Worm (Caenorhabditis elegans) whole organism, young adult: ENCODE results near the gene F01G4.6.

Experiments used
- nhr-80 ChIP-seq: sonication (generic microtip); optimal IDR thresholded peaks from 2 replicates; lab custom pipeline; 2016; ENCODE audit warnings: missing genetic modification characterization, missing compliant biosample characterization
- sptf-2 ChIP-seq: fragments of 200-800 bp; sonication (Bioruptor generic); optimal IDR thresholded peaks from 2 replicates; lab custom pipeline; 2018; ENCODE audit warnings: mild to moderate bottlenecking, missing genetic modification characterization, missing compliant biosample characterization
- unc-62 ChIP-seq: fragments of 150-350 bp; optimal IDR thresholded peaks from 2 replicates; lab custom pipeline; 2014; ENCODE audit warnings: missing biosample characterization, missing genetic modification reagents, missing genetic modification characterization

ce11 chrIV:11150844-11151243, 1.5 kb upstream of the F01G4.6 start, which contains the start of gene C08F8.2:
- TF ChIP-seq sptf-2 (GFP tag; lab: Kevin White, UChicago) (no peak), nhr-80 (no peak), unc-62 (GFP tag; lab: Kevin White, UChicago) (no peak)
